Worm (Caenorhabditis elegans) whole organism, young adult: ENCODE data around the gene vglu-2.

Experiments
- dpl-1 ChIP-seq: fragments of 150-350 bp; optimal IDR thresholded peaks from 2 replicates; lab custom pipeline; 2014; ENCODE audit warnings: missing biosample characterization, missing genetic modification reagents, missing genetic modification characterization
- efl-1 ChIP-seq: fragments of 150-350 bp; optimal IDR thresholded peaks from 2 replicates; lab custom pipeline; 2014; ENCODE audit warnings: missing biosample characterization, missing genetic modification reagents, missing genetic modification characterization
- hsf-1 ChIP-seq: fragments of 200-800 bp; sonication (Bioruptor generic); IDR thresholded peaks from 2 replicates; pipeline ENCODE4 v1.3.6; 2022; ENCODE audit warnings: missing genetic modification reagents, missing genetic modification characterization, missing compliant biosample characterization
- mel-28 ChIP-seq: sonication (generic microtip); optimal IDR thresholded peaks from 2 replicates; lab custom pipeline; 2016; ENCODE audit warnings: borderline replicate concordance, mild to moderate bottlenecking, missing genetic modification characterization, missing compliant biosample characterization
- nhr-90 ChIP-seq: sonication (generic microtip); optimal IDR thresholded peaks from 2 replicates; lab custom pipeline; 2016; ENCODE audit warnings: missing genotype, mild to moderate bottlenecking, missing genetic modification characterization, missing compliant biosample characterization
- snpc-4 ChIP-seq, 5 experiments: fragments of 150-350 bp in 1 of 5; sonication (generic microtip) in 4 of 5; optimal IDR thresholded peaks; 2 replicates each; lab custom pipeline; 2014 to 2018; ENCODE audit warnings: missing genetic modification characterization in 5 of 5, missing biosample characterization in 3 of 5, antibody characterized with exemption in 2 of 5, mild to moderate bottlenecking in 2 of 5, missing compliant biosample characterization in 2 of 5, missing genotype in 2 of 5, moderate library complexity in 2 of 5, missing genetic modification reagents in 1 of 5
- ztf-22 ChIP-seq: fragments of 200-800 bp; sonication (Bioruptor generic); optimal IDR thresholded peaks from 2 replicates; lab custom pipeline; 2018; ENCODE audit warnings: mild to moderate bottlenecking, missing genetic modification characterization, moderate library complexity, missing compliant biosample characterization

ce11 chrIII:10289790-10290189 lies 5.1 kb upstream of the vglu-2 start:
- TF ChIP-seq mel-28 (tag; lab: Kevin White, UChicago) (no peak), ztf-22 (GFP tag; lab: Kevin White, UChicago) (no peak), nhr-90 (no peak), efl-1 (GFP tag; lab: Kevin White, UChicago) (no peak), hsf-1 (GFP tag; lab: Robert Waterston, UW) (no peak), dpl-1 (GFP tag; lab: Kevin White, UChicago) (no peak), snpc-4 (GFP tag; optimal IDR thresholded peaks at IDR 0.05; lab: Kevin White, UChicago) (no peak), snpc-4 (tag; optimal IDR thresholded peaks at IDR 0.05; lab: Kevin White, UChicago) (no peak)
